Worm (Caenorhabditis elegans) whole organism, L4/young adult: ENCODE results near the gene rha-1.

Source experiments
- dao-5 ChIP-seq: sonication (generic microtip); optimal IDR thresholded peaks from 2 replicates; lab custom pipeline; 2016; ENCODE audit warnings: missing genotype, missing genetic modification characterization, moderate library complexity, missing compliant biosample characterization
- him-1 ChIP-seq: sonication (generic microtip); optimal IDR thresholded peaks from 2 replicates; lab custom pipeline; 2016; ENCODE audit warnings: missing genotype, missing genetic modification reagents, missing genetic modification characterization, missing compliant biosample characterization

ce11 chrII:8845932-8846331 is 37.5 kb downstream of the rha-1 start:
- TF ChIP-seq him-1 (no peak), dao-5 (tag; lab: Kevin White, UChicago) (no peak)
